Worm (Caenorhabditis elegans) whole organism, late embryonic: ENCODE measurements around the gene msp-33.

Source experiments
- C08G9.2 ChIP-seq: sonication (generic microtip); optimal IDR thresholded peaks from 2 replicates; lab custom pipeline; 2016; ENCODE audit warnings: mild to moderate bottlenecking, missing genetic modification characterization, moderate library complexity, missing compliant biosample characterization
- hlh-8 ChIP-seq: sonication (generic microtip); optimal IDR thresholded peaks from 2 replicates; lab custom pipeline; 2016; ENCODE audit warnings: missing genotype, missing genetic modification characterization, missing compliant biosample characterization
- nhr-11 ChIP-seq: fragments of 150-350 bp; optimal IDR thresholded peaks from 2 replicates; lab custom pipeline; 2014; ENCODE audit warnings: missing biosample characterization, missing genetic modification characterization
- tbx-2 ChIP-seq: sonication (generic microtip); optimal IDR thresholded peaks from 2 replicates; lab custom pipeline; 2016; ENCODE audit warnings: missing genetic modification characterization, missing compliant biosample characterization
- unc-86 ChIP-seq: sonication (generic microtip); optimal IDR thresholded peaks from 2 replicates; lab custom pipeline; 2016; ENCODE audit warnings: missing genetic modification characterization, missing compliant biosample characterization

DNA sequence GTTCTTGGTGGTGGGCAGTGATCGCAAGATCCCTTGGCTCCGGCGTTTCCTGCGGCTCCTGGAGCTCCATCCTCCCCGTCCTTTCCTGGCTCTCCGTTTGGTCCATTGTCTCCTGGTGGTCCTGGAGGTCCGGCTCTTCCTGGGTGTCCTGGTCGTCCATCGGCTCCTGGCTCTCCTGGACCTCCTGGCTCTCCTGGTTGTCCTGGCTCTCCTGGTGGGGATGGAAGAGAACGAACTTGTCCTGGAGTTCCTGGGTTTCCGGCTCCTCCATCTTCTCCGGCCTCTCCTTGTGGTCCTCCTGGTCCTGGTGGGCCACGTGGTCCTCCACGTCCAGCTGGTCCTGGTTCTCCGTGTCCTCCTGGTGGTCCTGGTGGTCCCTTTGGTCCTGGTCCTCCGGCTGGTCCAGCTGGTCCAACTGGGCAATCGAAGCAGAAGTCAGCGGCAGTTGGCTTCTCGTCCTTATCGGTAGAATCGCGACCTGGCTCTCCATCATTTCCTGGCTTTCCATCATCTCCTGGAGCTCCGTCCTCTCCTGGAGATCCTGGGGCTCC, 22.6 kb downstream of the msp-33 start:
- no peak for TF ChIP-seq tbx-2 (tag; lab: Kevin White, UChicago)
- no peak for TF ChIP-seq unc-86 (tag; lab: Kevin White, UChicago)
- TF ChIP-seq hlh-8 (tag; lab: Kevin White, UChicago): no peak
- no peak for TF ChIP-seq nhr-11
- TF ChIP-seq C08G9.2 (tag; lab: Kevin White, UChicago): no peak
